Fruit fly (Drosophila melanogaster) S2 (cell line): Measurements from ENCODE around the gene Galphaf.

Experiments used
- CG8478 ChIP-seq: fragments of >200 bp; optimal IDR thresholded peaks from 2 replicates; lab custom pipeline; 2018
- CTCF ChIP-seq, 2 experiments: fragments of >200 bp; optimal IDR thresholded peaks; 2 replicates each; lab custom pipeline; 2018

DNA sequence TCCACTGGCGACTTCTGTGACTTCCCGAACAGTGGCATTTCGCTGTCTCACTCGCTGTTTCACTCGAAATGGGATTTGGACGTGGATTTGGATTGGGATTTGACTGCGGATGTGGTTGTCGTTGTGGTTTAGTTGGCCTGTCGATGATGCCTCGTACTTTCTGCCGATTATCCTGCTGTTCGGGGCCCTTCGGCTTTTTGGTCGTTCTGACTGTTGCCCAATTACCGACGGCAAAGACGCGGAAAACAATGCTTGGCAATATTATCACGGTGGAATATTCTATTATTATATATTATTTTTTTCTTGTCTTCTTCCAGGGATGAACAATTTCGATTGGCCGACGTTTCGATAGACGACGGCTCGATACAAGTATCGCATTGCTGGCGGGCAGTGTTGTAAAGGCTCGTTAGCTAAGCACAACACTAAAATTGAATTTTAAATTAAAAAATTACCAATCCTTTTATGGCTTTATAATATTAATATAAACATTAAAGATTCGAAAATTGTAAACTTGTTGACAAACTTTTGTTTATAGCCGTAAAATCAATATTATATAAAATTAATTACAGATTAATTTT lies 52.5 kb downstream of the Galphaf start, which contains the start of gene Mo25:
- no peak for TF ChIP-seq CTCF (optimal IDR thresholded peaks at IDR 0.05; lab: Kevin White, UChicago)
- TF ChIP-seq CG8478 (lab: Kevin White, UChicago), result no peak
